Worm (Caenorhabditis elegans): ENCODE measurements around the gene klp-12.
A peak's percentile ranks its signal among the peaks of the same experiment; 100 is the strongest.

klp-12 gene

ce11 chrIV:11363806-11364562 lies 4.3 kb upstream of the klp-12 start (continued):
- no peak for TF ChIP-seq ZK546.5 (tag; optimal IDR thresholded peaks at IDR 0.05)
- peak in 1 of 2 experiments; percentile 61 for TF ChIP-seq unc-62 (GFP tag; optimal IDR thresholded peaks at IDR 0.05 in 1 of 2)
- no peak for TF ChIP-seq unc-62 (tag; optimal IDR thresholded peaks at IDR 0.05)
- no peak for TF ChIP-seq ztf-11 (tag; optimal IDR thresholded peaks at IDR 0.05)
- TF ChIP-seq nhr-77 (tag; optimal IDR thresholded peaks at IDR 0.05), result no peak
- TF ChIP-seq F44E2.7 (GFP tag; IDR thresholded peaks at IDR 0.05), result no peak
- peak; percentile 40 for TF ChIP-seq mep-1 (tag; optimal IDR thresholded peaks at IDR 0.05)
- TF ChIP-seq tra-1 (GFP tag; IDR thresholded peaks at IDR 0.05), result no peak
- TF ChIP-seq nhr-76 (tag; optimal IDR thresholded peaks at IDR 0.05), result no peak
- no peak for TF ChIP-seq Y75B8A.6 (GFP tag; IDR thresholded peaks at IDR 0.05)
- TF ChIP-seq skn-1 (tag; optimal IDR thresholded peaks at IDR 0.05), result no peak
- peak; percentile 53 for TF ChIP-seq aha-1 (tag)
- no peak for TF ChIP-seq snpc-1.2 (GFP tag; IDR thresholded peaks at IDR 0.05)
- TF ChIP-seq dmd-8 (GFP tag; IDR thresholded peaks at IDR 0.05), result no peak
- no peak for TF ChIP-seq sdz-12 (GFP tag; optimal IDR thresholded peaks at IDR 0.05)
- peak; percentile 31 for TF ChIP-seq mes-2 (tag; optimal IDR thresholded peaks at IDR 0.05; ENCODE audit: poor library complexity, severe bottlenecking)

DNA sequence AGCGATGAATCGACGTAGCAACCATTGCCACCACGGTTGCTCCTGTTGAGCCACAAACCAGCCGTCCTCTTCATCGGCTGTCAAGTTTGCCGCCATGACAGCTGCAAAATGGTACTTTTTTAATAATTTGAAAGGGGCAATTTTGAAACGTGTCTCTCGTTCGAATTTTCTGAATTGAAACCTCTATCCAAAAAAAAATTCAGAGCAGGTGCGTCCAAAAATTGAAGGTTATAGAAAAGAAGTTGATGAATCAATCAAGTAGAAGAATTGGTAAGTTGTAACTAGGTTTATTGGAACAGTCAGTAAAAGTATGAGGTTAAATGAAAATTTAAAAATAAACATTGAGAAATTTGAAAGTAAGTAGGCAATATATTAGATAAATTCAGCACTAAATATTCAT lies 1.7 kb upstream of the klp-12 start, which contains the start of gene T01G1.4:
T01G1.4 (minus strand) TSS at position 101 of the 400 bp plus-strand sequence.
- TF ChIP-seq ceh-28 (tag; optimal IDR thresholded peaks at IDR 0.05), result no peak
- no peak for TF ChIP-seq snpc-4 (tag; optimal IDR thresholded peaks at IDR 0.05)
- TF ChIP-seq dmd-9 (GFP tag; IDR thresholded peaks at IDR 0.05), result no peak
- no peak for TF ChIP-seq lin-38 (GFP tag; IDR thresholded peaks at IDR 0.05)
- TF ChIP-seq fkh-10 (GFP tag; optimal IDR thresholded peaks at IDR 0.05), result no peak
- no peak for TF ChIP-seq ceh-82 (tag; optimal IDR thresholded peaks at IDR 0.05)
- no peak for TF ChIP-seq unc-130 (GFP tag; optimal IDR thresholded peaks at IDR 0.05)

DNA sequence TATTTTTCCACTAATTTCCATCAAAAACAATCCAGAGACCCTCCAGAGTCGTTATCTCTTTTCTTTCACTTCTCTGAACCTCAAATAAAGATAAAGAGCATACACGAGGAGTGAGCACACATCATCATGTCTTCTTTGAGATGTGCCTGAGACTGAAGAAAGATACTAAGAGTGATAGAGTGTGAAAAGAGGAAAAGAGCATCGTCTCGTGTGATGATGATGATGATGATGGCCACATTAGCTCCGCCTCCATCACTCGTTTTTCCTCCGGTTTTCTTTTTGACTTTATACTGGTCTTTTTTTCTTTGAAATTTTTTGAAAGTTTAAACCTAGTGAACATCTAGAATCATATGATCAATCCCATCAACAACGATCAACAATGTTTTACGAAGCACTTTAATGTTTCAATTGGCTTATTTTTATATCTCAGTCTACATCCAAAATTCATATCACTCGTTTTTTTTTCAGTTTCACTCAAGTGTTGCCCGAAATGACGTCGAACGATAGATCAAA lies 5.7 kb downstream of the klp-12 start, which contains the start of gene T01G1.2:
T01G1.2 (plus strand) TSS at position 463 of the 513 bp plus-strand sequence.
- TF ChIP-seq hlh-30 (tag; optimal IDR thresholded peaks at IDR 0.05; ENCODE audit: insufficient read depth), result peak; percentile 71
- peak in 1 of 2 experiments; percentile 42 for TF ChIP-seq daf-16 (GFP tag; optimal IDR thresholded peaks at IDR 0.05)
- no peak for TF ChIP-seq daf-16 (tag; optimal IDR thresholded peaks at IDR 0.05)
- TF ChIP-seq ceh-20 (GFP tag; IDR thresholded peaks at IDR 0.05), result peak; percentile 33; the same call in 1 of the 2 replicates
- peak; percentile 25 for TF ChIP-seq nhr-11 (tag; optimal IDR thresholded peaks at IDR 0.05)
- peak in 1 of 2 experiments; percentile 10 for TF ChIP-seq unc-62 (GFP tag; optimal IDR thresholded peaks at IDR 0.05 in 1 of 2)
- no peak for TF ChIP-seq unc-62 (tag; optimal IDR thresholded peaks at IDR 0.05)
- no peak for TF ChIP-seq nhr-48 (tag; optimal IDR thresholded peaks at IDR 0.05)
- peak; percentile 11 for TF ChIP-seq mep-1 (tag; optimal IDR thresholded peaks at IDR 0.05)
- no peak for TF ChIP-seq lin-15B (tag; optimal IDR thresholded peaks at IDR 0.05)

- TF ChIP-seq nhr-10 (tag; optimal IDR thresholded peaks at IDR 0.05), result no peak
- TF ChIP-seq attf-4 (tag; optimal IDR thresholded peaks at IDR 0.05), result no peak
- peak; percentile 24; the same call in 1 of the 2 replicates for TF ChIP-seq hmg-1.1 (GFP tag; IDR thresholded peaks at IDR 0.05)
- TF ChIP-seq dve-1 (tag; optimal IDR thresholded peaks at IDR 0.05; ENCODE audit: insufficient read depth), result no peak
- TF ChIP-seq madf-5 (GFP tag; IDR thresholded peaks at IDR 0.05), result no peak
- TF ChIP-seq egl-27 (tag; optimal IDR thresholded peaks at IDR 0.05), result no peak
- peak in 1 of 2 experiments; percentile 98 for TF ChIP-seq unc-62 (GFP tag; optimal IDR thresholded peaks at IDR 0.05 in 1 of 2)
- TF ChIP-seq unc-62 (tag; optimal IDR thresholded peaks at IDR 0.05), result no peak
- TF ChIP-seq nhr-111 (GFP tag; optimal IDR thresholded peaks at IDR 0.05), result no peak
- 0 out of 2 replicates have a peak, but pooled peaks have one; percentile 5 for TF ChIP-seq set-16 (GFP tag; IDR thresholded peaks at IDR 0.05)
These were observed 6.9 kb downstream of the klp-12 start for ce11 chrIV:11352768-11353167.
